Worm (Caenorhabditis elegans) whole organism, L3 larva: Measurements from ENCODE around the gene F49H6.5.

Experiments
- R02D3.7 ChIP-seq: fragments of 150-350 bp; optimal IDR thresholded peaks from 2 replicates; lab custom pipeline; 2014; ENCODE audit warnings: missing biosample characterization, missing genetic modification characterization
- ZK546.5 ChIP-seq: sonication (generic microtip); optimal IDR thresholded peaks from 2 replicates; lab custom pipeline; 2017; ENCODE audit warnings: missing biosample characterization, missing genetic modification characterization
- aly-2 ChIP-seq: fragments of 150-350 bp; optimal IDR thresholded peaks from 2 replicates; lab custom pipeline; 2014; ENCODE audit warnings: missing biosample characterization, missing genetic modification characterization
- ama-1 ChIP-seq: fragments of 150-350 bp; optimal IDR thresholded peaks from 2 replicates; lab custom pipeline; 2018
- ceh-9 ChIP-seq: sonication (generic microtip); optimal IDR thresholded peaks from 2 replicates; lab custom pipeline; 2018; ENCODE audit warnings: missing biosample characterization, missing genetic modification characterization
- egl-27 ChIP-seq: sonication (generic microtip); optimal IDR thresholded peaks from 4 replicates; lab custom pipeline; 2017; ENCODE audit warnings: missing biosample characterization, missing genetic modification reagents, missing genetic modification characterization
- elt-1 ChIP-seq: fragments of 150-350 bp; optimal IDR thresholded peaks from 2 replicates; lab custom pipeline; 2014; ENCODE audit warnings: missing biosample characterization, missing genetic modification characterization
- elt-2 ChIP-seq: sonication (generic microtip); optimal IDR thresholded peaks from 2 replicates; lab custom pipeline; 2016; ENCODE audit warnings: missing genetic modification reagents, mild to moderate bottlenecking, missing genetic modification characterization, missing compliant biosample characterization
- elt-3 ChIP-seq, 3 experiments: fragments of 150-350 bp in 1 of 3; sonication (generic microtip) in 2 of 3; optimal IDR thresholded peaks; 2 replicates in 2 of 3; 4 replicates in 1 of 3; lab custom pipeline; 2014 to 2017; ENCODE audit warnings: missing biosample characterization in 3 of 3, missing genetic modification characterization in 3 of 3
- eor-1 ChIP-seq, 2 experiments: fragments of 150-350 bp; optimal IDR thresholded peaks; 2 replicates each; lab custom pipeline; 2014 to 2018; ENCODE audit warnings: missing biosample characterization in 2 of 2, missing genetic modification characterization in 2 of 2
- fkh-10 ChIP-seq: sonication (generic microtip); optimal IDR thresholded peaks from 2 replicates; lab custom pipeline; 2017; ENCODE audit warnings: missing biosample characterization, missing genetic modification reagents, missing genetic modification characterization
- fkh-2 ChIP-seq: fragments of 150-350 bp; optimal IDR thresholded peaks from 2 replicates; lab custom pipeline; 2014; ENCODE audit warnings: missing biosample characterization, missing genetic modification reagents, missing genetic modification characterization
- fos-1 ChIP-seq: fragments of 150-350 bp; optimal IDR thresholded peaks from 2 replicates; lab custom pipeline; 2014; ENCODE audit warnings: missing biosample characterization, missing genetic modification characterization
- hmg-11 ChIP-seq: sonication (generic microtip); optimal IDR thresholded peaks from 2 replicates; lab custom pipeline; 2016; ENCODE audit warnings: missing genetic modification characterization, missing compliant biosample characterization
- jun-1 ChIP-seq: fragments of 150-350 bp; optimal IDR thresholded peaks from 2 replicates; lab custom pipeline; 2014; ENCODE audit warnings: missing biosample characterization, missing genetic modification reagents, missing genetic modification characterization
- lin-15B ChIP-seq: fragments of 150-350 bp; optimal IDR thresholded peaks from 2 replicates; lab custom pipeline; 2014; ENCODE audit warnings: missing biosample characterization, missing genetic modification characterization
- lin-39 ChIP-seq: fragments of 150-350 bp; optimal IDR thresholded peaks from 2 replicates; lab custom pipeline; 2018; ENCODE audit warnings: missing biosample characterization, missing genetic modification reagents, missing genetic modification characterization
- mml-1 ChIP-seq: fragments of 150-350 bp; sonication (generic microtip); optimal IDR thresholded peaks from 3 replicates; lab custom pipeline; 2014; ENCODE audit warnings: missing biosample characterization, missing genetic modification characterization
- nhr-11 ChIP-seq: fragments of 150-350 bp; optimal IDR thresholded peaks from 2 replicates; lab custom pipeline; 2014; ENCODE audit warnings: missing biosample characterization, missing genetic modification characterization
- nhr-12 ChIP-seq: fragments of 150-350 bp; optimal IDR thresholded peaks from 2 replicates; lab custom pipeline; 2014; ENCODE audit warnings: missing biosample characterization, missing genetic modification characterization
- nhr-23 ChIP-seq: fragments of 150-350 bp; optimal IDR thresholded peaks from 2 replicates; lab custom pipeline; 2014; ENCODE audit warnings: missing biosample characterization, missing genetic modification reagents, missing genetic modification characterization
- nhr-237 ChIP-seq: fragments of 150-350 bp; optimal IDR thresholded peaks from 2 replicates; lab custom pipeline; 2014; ENCODE audit warnings: missing biosample characterization, missing genetic modification characterization
- nhr-25 ChIP-seq: sonication (generic microtip); optimal IDR thresholded peaks from 2 replicates; lab custom pipeline; 2017; ENCODE audit warnings: missing biosample characterization, missing genetic modification characterization
- nhr-28 ChIP-seq: fragments of 150-350 bp; optimal IDR thresholded peaks from 2 replicates; lab custom pipeline; 2014; ENCODE audit warnings: missing biosample characterization, missing genetic modification characterization
- nhr-43 ChIP-seq: sonication (generic microtip); optimal IDR thresholded peaks from 2 replicates; lab custom pipeline; 2016; ENCODE audit warnings: mild to moderate bottlenecking, missing genetic modification characterization, missing compliant biosample characterization; ENCODE audit not compliant: poor library complexity, severe bottlenecking
- nhr-76 ChIP-seq: fragments of 150-350 bp; sonication (generic microtip); optimal IDR thresholded peaks from 5 replicates; lab custom pipeline; 2014; ENCODE audit warnings: missing biosample characterization, missing genetic modification characterization
- pha-4 ChIP-seq: fragments of 150-350 bp; optimal IDR thresholded peaks from 2 replicates; lab custom pipeline; 2014; ENCODE audit warnings: missing biosample characterization, missing genetic modification reagents, missing genetic modification characterization
- pqm-1 ChIP-seq: fragments of 150-350 bp; optimal IDR thresholded peaks from 2 replicates; lab custom pipeline; 2017; ENCODE audit warnings: missing biosample characterization, missing genetic modification characterization, inconsistent platforms
- sea-2 ChIP-seq: fragments of 150-350 bp; sonication (generic microtip); optimal IDR thresholded peaks from 4 replicates; lab custom pipeline; 2014; ENCODE audit warnings: missing biosample characterization, missing genetic modification reagents, missing genetic modification characterization
- skn-1 ChIP-seq: fragments of 150-350 bp; optimal IDR thresholded peaks from 2 replicates; lab custom pipeline; 2014; ENCODE audit warnings: missing biosample characterization, missing genetic modification characterization
- snpc-4 ChIP-seq: fragments of 150-350 bp; optimal IDR thresholded peaks from 2 replicates; lab custom pipeline; 2014; ENCODE audit warnings: missing biosample characterization, missing genetic modification characterization
- tbx-2 ChIP-seq: sonication (generic microtip); optimal IDR thresholded peaks from 2 replicates; lab custom pipeline; 2016; ENCODE audit warnings: mild to moderate bottlenecking, missing genetic modification characterization, missing compliant biosample characterization
- unc-62 ChIP-seq: fragments of 150-350 bp; sonication (generic microtip); optimal IDR thresholded peaks from 4 replicates; lab custom pipeline; 2014; ENCODE audit warnings: missing biosample characterization, missing genetic modification reagents, missing genetic modification characterization

F49H6.5 gene

DNA sequence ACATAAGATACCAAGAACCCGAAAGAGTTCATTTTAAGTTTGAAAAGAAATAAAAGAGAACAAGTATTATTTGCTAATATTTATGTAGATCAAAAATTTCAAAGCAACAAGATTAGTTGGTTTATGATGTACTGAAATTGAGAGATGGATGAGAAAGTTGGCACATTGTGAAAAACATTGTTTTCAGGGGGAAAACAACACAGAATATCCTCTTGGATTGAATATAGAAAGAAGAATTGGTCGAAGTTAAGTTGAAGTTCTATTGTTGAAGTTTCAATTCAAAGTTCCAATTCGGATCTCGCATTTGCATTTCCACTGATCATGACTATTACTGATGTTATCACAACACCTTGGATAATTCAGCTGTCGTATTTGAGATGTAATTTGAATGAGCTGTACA is 22.4 kb upstream of the F49H6.5 start:
- TF ChIP-seq fos-1 (tag; lab: Kevin White, UChicago) = no peak
- TF ChIP-seq ceh-9 = no peak
- TF ChIP-seq nhr-43 = no peak
- TF ChIP-seq sea-2 (GFP tag; lab: Kevin White, UChicago) = no peak
- TF ChIP-seq fkh-10 (GFP tag; lab: Kevin White, UChicago) = no peak
- no peak for TF ChIP-seq elt-1 (tag; lab: Kevin White, UChicago)
- TF ChIP-seq ama-1 = no peak
- TF ChIP-seq pha-4 (tag; lab: Kevin White, UChicago) = no peak
- no peak for TF ChIP-seq lin-39 (tag; lab: Kevin White, UChicago)
- TF ChIP-seq nhr-23 (tag; lab: Kevin White, UChicago) = no peak

- TF ChIP-seq ceh-9 = no peak
- TF ChIP-seq nhr-25 (tag; lab: Kevin White, UChicago) = no peak
- no peak for TF ChIP-seq ZK546.5
- no peak for TF ChIP-seq fos-1 (tag; lab: Kevin White, UChicago)
- no peak for TF ChIP-seq nhr-12 (tag; lab: Kevin White, UChicago)
- no peak for TF ChIP-seq pqm-1 (tag; lab: Kevin White, UChicago)
- no peak for TF ChIP-seq unc-62
- TF ChIP-seq tbx-2 (tag; lab: Kevin White, UChicago) = no peak
- TF ChIP-seq R02D3.7 (tag; lab: Kevin White, UChicago) = no peak
- TF ChIP-seq lin-39 (tag; lab: Kevin White, UChicago) = no peak
- no peak for TF ChIP-seq pha-4 (tag; lab: Kevin White, UChicago)
- no peak for TF ChIP-seq fkh-10 (GFP tag; lab: Kevin White, UChicago)
- TF ChIP-seq egl-27 (tag; lab: Kevin White, UChicago) = no peak
- no peak for TF ChIP-seq sea-2 (GFP tag; lab: Kevin White, UChicago)
Measured at ce11 chrV:17001167-17001566, 21.9 kb upstream of the F49H6.5 start, which contains the start of gene sri-9. Gene sri-9, plus strand, starts transcription at chrV:17001467.

- TF ChIP-seq elt-3 (tag; optimal IDR thresholded peaks at IDR 0.05; lab: Kevin White, UChicago) (no peak), R02D3.7 (tag; lab: Kevin White, UChicago) (no peak), mml-1 (tag; lab: Kevin White, UChicago) (no peak), nhr-11 (tag; lab: Kevin White, UChicago) (no peak), fos-1 (tag; lab: Kevin White, UChicago) (no peak), lin-15B (tag; lab: Kevin White, UChicago) (no peak), eor-1 (tag; optimal IDR thresholded peaks at IDR 0.05; lab: Kevin White, UChicago) (no peak), fkh-2 (no peak), skn-1 (no peak), tbx-2 (tag; lab: Kevin White, UChicago) (no peak), elt-1 (tag; lab: Kevin White, UChicago) (no peak), fkh-10 (GFP tag; lab: Kevin White, UChicago) (no peak), elt-2 (tag; lab: Kevin White, UChicago) (no peak), jun-1 (no peak), nhr-25 (tag; lab: Kevin White, UChicago) (no peak), nhr-76 (no peak), ceh-9 (no peak), aly-2 (tag; lab: Kevin White, UChicago) (no peak)
- TF ChIP-seq, all 47 proteins: peak for 0
Measured at ce11 chrV:17005189-17005588, 17.9 kb upstream of the F49H6.5 start, which contains the start of gene srh-131. Gene srh-131, plus strand, starts transcription at chrV:17005489.

DNA sequence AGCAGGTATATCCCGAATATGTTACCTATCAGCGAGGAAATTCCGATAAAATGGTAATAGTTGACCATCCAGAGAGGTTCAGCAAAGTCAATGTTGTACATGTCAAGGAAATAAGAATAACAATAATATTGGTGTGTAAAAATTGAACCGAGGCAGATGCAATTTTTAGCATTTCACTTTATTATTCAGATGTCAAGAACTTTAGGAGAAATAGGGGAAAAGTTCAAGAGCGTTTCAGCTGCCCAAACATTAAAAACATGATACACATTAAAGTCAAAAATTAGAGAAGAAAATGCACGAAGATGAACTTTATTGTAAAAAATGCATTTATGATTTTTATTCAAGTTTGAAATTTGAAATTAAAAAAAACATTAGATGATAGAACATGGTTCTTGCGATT is 14.7 kb upstream of the F49H6.5 start, which contains the start of gene sri-69:
Gene sri-69, minus strand, starts transcription at position 101 of the 400 bp plus-strand sequence.
- TF ChIP-seq snpc-4 (tag; lab: Kevin White, UChicago) = no peak
- TF ChIP-seq nhr-28 = no peak
- TF ChIP-seq pqm-1 (tag; lab: Kevin White, UChicago) = no peak
- no peak for TF ChIP-seq mml-1 (tag; lab: Kevin White, UChicago)

DNA sequence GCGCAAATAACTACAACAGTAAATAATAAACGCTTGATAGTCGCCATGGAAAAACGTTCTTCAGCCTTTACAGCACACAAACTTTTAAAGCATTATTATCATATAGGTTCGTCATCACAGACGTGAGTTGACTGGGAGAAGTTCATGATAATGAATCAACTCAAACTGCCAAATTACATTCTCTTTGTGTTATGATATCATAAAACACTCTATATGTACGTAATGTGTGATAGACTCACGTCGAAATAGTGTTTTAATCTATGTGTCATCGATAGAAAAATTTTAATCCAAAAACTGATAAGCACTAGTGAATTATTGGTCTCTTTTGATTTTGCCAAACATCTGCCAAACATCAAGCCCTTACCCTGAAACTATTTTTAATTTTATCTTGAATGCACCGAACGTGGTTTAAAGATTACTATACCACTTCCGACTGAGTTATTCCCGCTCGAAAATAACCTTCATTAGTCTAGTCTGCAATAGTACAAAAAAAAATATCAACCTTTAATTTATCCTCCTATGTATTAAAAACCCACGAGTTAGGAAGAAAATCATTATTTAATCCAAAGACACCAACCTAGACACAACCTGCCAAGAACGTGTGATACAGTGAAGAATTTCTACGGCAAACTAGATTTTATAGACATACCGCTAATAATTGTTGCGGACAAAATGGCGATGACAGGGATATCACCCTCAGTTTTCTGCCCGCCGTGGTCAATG is 13.5 kb upstream of the F49H6.5 start, which contains the start of the genes clc-12 and clec-240:
Gene clc-12, minus strand, starts transcription at position 47 of the 723 bp plus-strand sequence.
Gene clec-240, plus strand, starts transcription at position 673 of the 723 bp plus-strand sequence.
- TF ChIP-seq pha-4 (tag; lab: Kevin White, UChicago) (no peak), tbx-2 (tag; lab: Kevin White, UChicago) (no peak), nhr-237 (tag; lab: Kevin White, UChicago) (no peak), pqm-1 (tag; lab: Kevin White, UChicago) (peak; percentile 77), R02D3.7 (tag; lab: Kevin White, UChicago) (no peak), nhr-11 (tag; lab: Kevin White, UChicago) (no peak), hmg-11 (tag; lab: Kevin White, UChicago) (no peak), elt-2 (tag; lab: Kevin White, UChicago) (peak; percentile 64), fkh-2 (no peak)
